Worm (Caenorhabditis elegans) whole organism, midembryonic: ENCODE results near the gene F32D8.4.

ENCODE experiments used
- T22C8.4 ChIP-seq: fragments of 200-800 bp; sonication (Bioruptor generic); IDR thresholded peaks from 2 replicates; pipeline ENCODE4 v1.3.6; 2022; ENCODE audit warnings: missing genetic modification characterization, missing compliant biosample characterization
- flt-1 ChIP-seq: fragments of 200-800 bp; sonication (Bioruptor generic); IDR thresholded peaks from 2 replicates; pipeline ENCODE4 v1.3.6; 2022; ENCODE audit warnings: missing genetic modification characterization, missing compliant biosample characterization
- klf-2 ChIP-seq: fragments of 200-800 bp; sonication (Bioruptor generic); conservative IDR thresholded peaks from 2 replicates; pipeline ENCODE4 v1.3.6; 2022; ENCODE audit warnings: missing genetic modification reagents, missing genetic modification characterization, missing compliant biosample characterization
- med-1 ChIP-seq: sonication (generic microtip); optimal IDR thresholded peaks from 2 replicates; lab custom pipeline; 2017; ENCODE audit warnings: missing genetic modification characterization, mild to moderate bottlenecking, missing compliant biosample characterization, antibody characterized with exemption, missing genetic modification reagents; ENCODE audit not compliant: insufficient read depth
- ztf-23 ChIP-seq: fragments of 200-800 bp; sonication (Bioruptor generic); IDR thresholded peaks from 2 replicates; pipeline ENCODE4 v1.3.6; 2022; ENCODE audit warnings: missing genetic modification reagents, missing genetic modification characterization, missing compliant biosample characterization
- ztf-29 ChIP-seq: fragments of 200-800 bp; sonication (Bioruptor generic); IDR thresholded peaks from 2 replicates; pipeline ENCODE4 v1.3.6; 2022; ENCODE audit warnings: missing genetic modification reagents, missing genetic modification characterization, missing compliant biosample characterization

- TF ChIP-seq med-1 (GFP tag; lab: Kevin White, UChicago) (no peak), klf-2 (GFP tag; lab: Robert Waterston, UW) (no peak), flt-1 (GFP tag; lab: Robert Waterston, UW) (no peak), T22C8.4 (no peak), ztf-29 (GFP tag; lab: Robert Waterston, UW) (no peak), ztf-23 (GFP tag; lab: Robert Waterston, UW) (no peak)
Measured at ce11 chrV:10870050-10870449, 23.3 kb downstream of the F32D8.4 start.
